Fruit fly (Drosophila melanogaster) whole organism: Measurements from ENCODE around the gene betaCOP.

Experiments
- CG8478 ChIP-seq: fragments of >200 bp; optimal IDR thresholded peaks from 2 replicates; lab custom pipeline; 2018; ENCODE audit warnings: inconsistent platforms
- EcR ChIP-seq, 2 experiments: fragments of >200 bp; optimal IDR thresholded peaks; 2 replicates each; lab custom pipeline; 2017; ENCODE audit warnings: missing biosample characterization in 2 of 2, missing genetic modification characterization in 2 of 2, missing genetic modification reagents in 2 of 2
- pan ChIP-seq: fragments of >200 bp; optimal IDR thresholded peaks from 2 replicates; lab custom pipeline; 2017
- psq ChIP-seq: fragments of >200 bp; optimal IDR thresholded peaks from 2 replicates; lab custom pipeline; 2017

DNA sequence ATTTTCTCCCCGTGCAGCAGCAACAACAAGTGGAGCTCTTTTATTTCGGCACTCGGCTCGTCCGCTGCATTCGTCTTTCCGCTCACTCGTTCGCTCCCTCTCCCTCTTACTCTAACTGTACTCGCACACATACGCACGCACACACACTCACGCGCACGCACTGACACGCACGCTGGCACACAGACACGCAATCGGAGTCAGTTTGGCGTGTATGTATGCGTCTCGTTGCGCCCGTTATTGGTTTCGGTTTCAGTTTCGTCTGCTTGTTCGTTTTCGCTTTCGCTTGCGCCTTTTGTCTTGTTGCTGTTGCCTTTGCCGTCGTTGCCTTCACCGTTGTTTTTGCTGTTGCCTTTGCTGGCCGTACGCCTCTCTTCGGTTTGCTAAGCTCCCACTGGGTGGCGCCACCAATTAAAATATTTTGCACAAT, 27.3 kb downstream of the betaCOP start:
- TF ChIP-seq psq, result no peak
- TF ChIP-seq CG8478, result no peak
- TF ChIP-seq pan, result no peak
- no peak for TF ChIP-seq EcR (GFP tag; optimal IDR thresholded peaks at IDR 0.05; lab: Kevin White, UChicago)
